Worm (Caenorhabditis elegans): ENCODE data around the gene srg-23.

ce11 chrII:3117471-3117870 lies 21.5 kb upstream of the srg-23 start, which contains the start of gene T10D4.7:
- TF ChIP-seq nhr-76 (tag; optimal IDR thresholded peaks at IDR 0.05) = no peak
- TF ChIP-seq mep-1 (tag; optimal IDR thresholded peaks at IDR 0.05) = no peak
- no peak for TF ChIP-seq lsy-2 (tag; optimal IDR thresholded peaks at IDR 0.05)
- no peak for TF ChIP-seq sptf-1 (tag; optimal IDR thresholded peaks at IDR 0.05)
